Worm (Caenorhabditis elegans) whole organism, L4 larva: ENCODE results near the gene C28C12.12.
A peak's percentile ranks its signal among the peaks of the same experiment; 100 is the strongest.

Source experiments
- F49E8.2 ChIP-seq: sonication (generic microtip); optimal IDR thresholded peaks from 2 replicates; lab custom pipeline; 2016; ENCODE audit warnings: missing compliant biosample characterization, mild to moderate bottlenecking, missing genetic modification characterization, borderline replicate concordance
- T20F7.1 ChIP-seq: fragments of 200-800 bp; sonication (Bioruptor generic); optimal IDR thresholded peaks from 2 replicates; lab custom pipeline; 2018; ENCODE audit warnings: mild to moderate bottlenecking, missing genetic modification characterization, missing compliant biosample characterization
- T26A8.4 ChIP-seq: fragments of 200-800 bp; sonication (Bioruptor generic); IDR thresholded peaks from 2 replicates; pipeline ENCODE4 v1.3.6; 2022; ENCODE audit warnings: missing genetic modification characterization, missing compliant biosample characterization
- Y105C5A.15 ChIP-seq: fragments of 200-800 bp; sonication (Bioruptor generic); IDR thresholded peaks from 2 replicates; pipeline ENCODE4 v1.3.6; 2022; ENCODE audit warnings: missing genetic modification characterization, missing compliant biosample characterization
- Y48G9A.11 ChIP-seq: fragments of 200-800 bp; sonication (Bioruptor generic); IDR thresholded peaks from 2 replicates; pipeline ENCODE4 v1.3.6; 2022; ENCODE audit warnings: missing genetic modification reagents, missing genetic modification characterization, missing compliant biosample characterization
- Y75B8A.6 ChIP-seq: fragments of 200-800 bp; sonication (Bioruptor generic); IDR thresholded peaks from 2 replicates; pipeline ENCODE4 v1.3.6; 2022; ENCODE audit warnings: missing genetic modification reagents, missing genetic modification characterization, missing compliant biosample characterization
- ZK337.2 ChIP-seq: fragments of 200-800 bp; sonication (Bioruptor generic); IDR thresholded peaks from 2 replicates; pipeline ENCODE4 v1.3.6; 2022; ENCODE audit warnings: missing genetic modification reagents, missing genetic modification characterization, missing compliant biosample characterization
- ZK546.5 ChIP-seq, 2 experiments: sonication (generic microtip); optimal IDR thresholded peaks; 2 replicates each; lab custom pipeline; 2017; ENCODE audit warnings: missing biosample characterization in 2 of 2, missing genetic modification characterization in 2 of 2
- aha-1 ChIP-seq: fragments of 150-350 bp; peaks from one replicate; lab custom pipeline; 2014; ENCODE audit warnings: missing biosample characterization, missing genetic modification characterization
- ama-1 ChIP-seq: fragments of 150-350 bp; optimal IDR thresholded peaks from 2 replicates; lab custom pipeline; 2014; ENCODE audit warnings: inconsistent platforms, mixed read lengths
- arid-1 ChIP-seq: fragments of 200-800 bp; sonication (Bioruptor generic); conservative IDR thresholded peaks from 2 replicates; pipeline ENCODE4 v1.3.6; 2022; ENCODE audit warnings: missing genetic modification reagents, missing genetic modification characterization, missing compliant biosample characterization
- ceh-20 ChIP-seq: fragments of 200-800 bp; sonication (Bioruptor generic); IDR thresholded peaks from 2 replicates; pipeline ENCODE4 v1.3.6; 2022; ENCODE audit warnings: missing genetic modification reagents, missing genetic modification characterization, missing compliant biosample characterization
- ceh-28 ChIP-seq: fragments of 150-350 bp; optimal IDR thresholded peaks from 2 replicates; lab custom pipeline; 2014; ENCODE audit warnings: missing biosample characterization, missing genetic modification reagents, missing genetic modification characterization
- cey-2 ChIP-seq: sonication (generic microtip); optimal IDR thresholded peaks from 3 replicates; lab custom pipeline; 2017; ENCODE audit warnings: missing genetic modification characterization, mild to moderate bottlenecking, missing compliant biosample characterization, antibody characterized with exemption, borderline replicate concordance; ENCODE audit not compliant: insufficient read depth
- daf-19 ChIP-seq: fragments of 200-800 bp; sonication (Bioruptor generic); conservative IDR thresholded peaks from 2 replicates; pipeline ENCODE4 v1.3.6; 2022; ENCODE audit warnings: missing genetic modification characterization, missing compliant biosample characterization
- dmd-9 ChIP-seq: fragments of 200-800 bp; sonication (Bioruptor generic); IDR thresholded peaks from 2 replicates; pipeline ENCODE4 v1.3.6; 2022; ENCODE audit warnings: missing genetic modification reagents, missing genetic modification characterization, missing compliant biosample characterization
- dpl-1 ChIP-seq: fragments of 150-350 bp; optimal IDR thresholded peaks from 2 replicates; lab custom pipeline; 2014; ENCODE audit warnings: missing biosample characterization, missing genetic modification reagents, missing genetic modification characterization
- duxl-1 ChIP-seq: sonication (generic microtip); optimal IDR thresholded peaks from 2 replicates; lab custom pipeline; 2016; ENCODE audit warnings: mild to moderate bottlenecking, missing genetic modification characterization, moderate library complexity, missing compliant biosample characterization; ENCODE audit not compliant: poor library complexity
- egl-43 ChIP-seq: fragments of 200-800 bp; sonication (Bioruptor generic); IDR thresholded peaks from 2 replicates; pipeline ENCODE4 v1.3.6; 2022; ENCODE audit warnings: missing genetic modification reagents, missing genetic modification characterization, missing compliant biosample characterization
- fkh-10 ChIP-seq: fragments of 150-350 bp; optimal IDR thresholded peaks from 2 replicates; lab custom pipeline; 2014; ENCODE audit warnings: missing biosample characterization, missing genetic modification reagents, missing genetic modification characterization
- gei-8 ChIP-seq: fragments of 200-800 bp; sonication (Bioruptor generic); optimal IDR thresholded peaks from 2 replicates; lab custom pipeline; 2018; ENCODE audit warnings: mild to moderate bottlenecking, missing genetic modification characterization, missing compliant biosample characterization
- hif-1 ChIP-seq, 2 experiments: sonication (generic microtip); optimal IDR thresholded peaks; 2 replicates each; lab custom pipeline; 2016 to 2017; ENCODE audit warnings: missing compliant biosample characterization in 2 of 2, missing genetic modification characterization in 2 of 2, missing genetic modification reagents in 2 of 2, missing genotype in 2 of 2, mild to moderate bottlenecking in 1 of 2
- lin-13 ChIP-seq: fragments of 150-350 bp; optimal IDR thresholded peaks from 2 replicates; lab custom pipeline; 2014; ENCODE audit warnings: missing biosample characterization, missing genetic modification reagents, missing genetic modification characterization
- lin-38 ChIP-seq: fragments of 200-800 bp; sonication (Bioruptor generic); IDR thresholded peaks from 2 replicates; pipeline ENCODE4 v1.3.6; 2022; ENCODE audit warnings: missing genetic modification reagents, missing genetic modification characterization, missing compliant biosample characterization
- lin-39 ChIP-seq: fragments of 150-350 bp; optimal IDR thresholded peaks from 2 replicates; lab custom pipeline; 2014; ENCODE audit warnings: missing biosample characterization, missing genetic modification reagents, missing genetic modification characterization
- lsy-2 ChIP-seq, 2 experiments: fragments of 150-350 bp in 1 of 2; sonication (generic microtip) in 1 of 2; optimal IDR thresholded peaks; 2 replicates each; lab custom pipeline; 2014 to 2017; ENCODE audit warnings: missing biosample characterization in 2 of 2, missing genetic modification characterization in 2 of 2
- madf-9 ChIP-seq: fragments of 200-800 bp; sonication (Bioruptor generic); conservative IDR thresholded peaks from 2 replicates; pipeline ENCODE4 v1.3.6; 2022; ENCODE audit warnings: missing genetic modification reagents, missing genetic modification characterization, missing compliant biosample characterization
- mdl-1 ChIP-seq, 2 experiments: fragments of 150-350 bp in 1 of 2; sonication (generic microtip) in 1 of 2; optimal IDR thresholded peaks; 2 replicates each; lab custom pipeline; 2014 to 2017; ENCODE audit warnings: missing biosample characterization in 2 of 2, missing genetic modification characterization in 2 of 2
- mes-2 ChIP-seq: sonication (generic microtip); optimal IDR thresholded peaks from 2 replicates; lab custom pipeline; 2016; ENCODE audit warnings: missing genotype, mild to moderate bottlenecking, missing genetic modification characterization, missing compliant biosample characterization; ENCODE audit not compliant: poor library complexity, severe bottlenecking
- nhr-102 ChIP-seq: sonication (generic microtip); optimal IDR thresholded peaks from 2 replicates; lab custom pipeline; 2016; ENCODE audit warnings: mild to moderate bottlenecking, missing genetic modification characterization, moderate library complexity, missing compliant biosample characterization
- nhr-11 ChIP-seq: fragments of 150-350 bp; optimal IDR thresholded peaks from 2 replicates; lab custom pipeline; 2014; ENCODE audit warnings: missing biosample characterization, missing genetic modification characterization
- nhr-237 ChIP-seq: sonication (generic microtip); optimal IDR thresholded peaks from 2 replicates; lab custom pipeline; 2017; ENCODE audit warnings: missing biosample characterization, missing genetic modification characterization
- nhr-42 ChIP-seq: fragments of 200-800 bp; sonication (Bioruptor generic); IDR thresholded peaks from 2 replicates; pipeline ENCODE4 v1.3.6; 2022; ENCODE audit warnings: missing genetic modification characterization, missing compliant biosample characterization
- pqm-1 ChIP-seq: sonication (generic microtip); optimal IDR thresholded peaks from 2 replicates; lab custom pipeline; 2017; ENCODE audit warnings: missing biosample characterization, missing genetic modification characterization
- saeg-2 ChIP-seq: fragments of 200-800 bp; sonication (Bioruptor generic); IDR thresholded peaks from 2 replicates; pipeline ENCODE4 v1.3.6; 2022; ENCODE audit warnings: missing genetic modification reagents, missing genetic modification characterization, missing compliant biosample characterization
- snpc-1.2 ChIP-seq: fragments of 200-800 bp; sonication (Bioruptor generic); IDR thresholded peaks from 2 replicates; pipeline ENCODE4 v1.3.6; 2022; ENCODE audit warnings: missing genetic modification reagents, missing genetic modification characterization, missing compliant biosample characterization
- tag-97 ChIP-seq: fragments of 200-800 bp; sonication (Bioruptor generic); IDR thresholded peaks from 2 replicates; pipeline ENCODE4 v1.3.6; 2022; ENCODE audit warnings: missing genetic modification characterization, missing compliant biosample characterization
- unc-62 ChIP-seq, 3 experiments: fragments of 150-350 bp in 1 of 3; sonication (generic microtip); optimal IDR thresholded peaks in 2 of 3; peaks in 1 of 3; 1 replicate in 1 of 3; 2 replicates in 2 of 3; lab custom pipeline; 2014 to 2017; ENCODE audit warnings: missing biosample characterization in 3 of 3, missing genetic modification characterization in 3 of 3, missing genetic modification reagents in 3 of 3, missing genotype in 1 of 3
- vab-7 ChIP-seq: fragments of 200-800 bp; sonication (Bioruptor generic); IDR thresholded peaks from 2 replicates; pipeline ENCODE4 v1.3.6; 2022; ENCODE audit warnings: missing genetic modification reagents, missing genetic modification characterization, missing compliant biosample characterization
- zag-1 ChIP-seq: fragments of 150-350 bp; optimal IDR thresholded peaks from 2 replicates; lab custom pipeline; 2014; ENCODE audit warnings: missing biosample characterization, missing genetic modification characterization
- zfp-3 ChIP-seq: fragments of 200-800 bp; sonication (Bioruptor generic); conservative IDR thresholded peaks from 2 replicates; pipeline ENCODE4 v1.3.6; 2022; ENCODE audit warnings: missing genetic modification reagents, missing genetic modification characterization, missing compliant biosample characterization
- ztf-7 ChIP-seq: fragments of 150-350 bp; optimal IDR thresholded peaks from 2 replicates; lab custom pipeline; 2014; ENCODE audit warnings: missing biosample characterization, missing genetic modification characterization

C28C12.12 gene

DNA sequence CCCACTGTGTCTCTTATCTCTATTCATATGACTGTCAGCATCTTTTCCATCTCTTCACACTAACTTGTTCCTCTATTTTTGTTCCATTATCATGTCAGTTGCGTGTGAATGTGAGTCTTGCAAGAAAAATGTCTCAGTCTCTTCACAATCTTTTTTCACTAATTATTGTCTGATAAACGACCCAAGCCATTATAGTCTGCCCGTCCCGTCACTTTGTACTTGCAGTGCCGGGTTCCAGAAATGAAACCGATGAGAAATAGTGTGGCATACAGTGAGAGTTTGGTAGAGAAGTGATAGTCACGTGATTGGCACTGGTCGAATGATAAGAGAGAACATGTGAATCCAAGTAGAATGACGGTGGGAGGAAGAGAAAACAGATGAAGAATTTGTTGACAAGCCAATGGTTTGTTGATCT is 31.4 kb upstream of the C28C12.12 start (continued):
- TF ChIP-seq hif-1 (tag; optimal IDR thresholded peaks at IDR 0.05; lab: Kevin White, UChicago): peak; percentile 80 to 91
- TF ChIP-seq T20F7.1 (GFP tag; lab: Kevin White, UChicago): peak; percentile 84
- TF ChIP-seq nhr-102 (tag; lab: Kevin White, UChicago): peak; percentile 97
- peak; percentile 61; the same call in 1 of the 2 replicates for TF ChIP-seq nhr-42 (GFP tag; lab: Robert Waterston, UW)
- no peak for TF ChIP-seq vab-7
- no peak for TF ChIP-seq daf-19
- TF ChIP-seq nhr-237 (tag; lab: Kevin White, UChicago): no peak
- TF ChIP-seq cey-2 (tag; lab: Kevin White, UChicago): peak; percentile 97
- no peak for TF ChIP-seq tag-97 (GFP tag; lab: Robert Waterston, UW)
- peak; percentile 60 for TF ChIP-seq dpl-1 (GFP tag; lab: Kevin White, UChicago)
- no peak for TF ChIP-seq lin-39 (tag; lab: Kevin White, UChicago)
- no peak for TF ChIP-seq Y105C5A.15 (GFP tag; lab: Robert Waterston, UW)
- TF ChIP-seq T26A8.4 (GFP tag; lab: Robert Waterston, UW): peak; percentile 81
- no peak for TF ChIP-seq Y48G9A.11
- no peak for TF ChIP-seq zag-1 (tag; lab: Kevin White, UChicago)
- no peak for TF ChIP-seq snpc-1.2
- TF ChIP-seq ZK337.2 (GFP tag; lab: Robert Waterston, UW): no peak
- no peak for TF ChIP-seq ceh-28 (tag; lab: Kevin White, UChicago)
- peak; percentile 99 for TF ChIP-seq gei-8
- TF ChIP-seq zfp-3: peak; percentile 52; the same call in 1 of the 2 replicates
- TF ChIP-seq ama-1 (lab: Kevin White, UChicago): no peak
- 0 out of 2 replicates have a peak, but pooled peaks have one; percentile 27 for TF ChIP-seq arid-1 (GFP tag; lab: Robert Waterston, UW)
- no peak for TF ChIP-seq fkh-10
- TF ChIP-seq saeg-2 (GFP tag; lab: Robert Waterston, UW): peak; percentile 96
- TF ChIP-seq dmd-9 (GFP tag; lab: Robert Waterston, UW): no peak
- 0 out of 2 replicates have a peak, but pooled peaks have one; percentile 17 for TF ChIP-seq Y75B8A.6 (GFP tag; lab: Robert Waterston, UW)
- peak; percentile 7 for TF ChIP-seq duxl-1
- TF ChIP-seq nhr-11: peak; percentile 95
- TF ChIP-seq F49E8.2 (tag; lab: Kevin White, UChicago): no peak
- peak; percentile 83 for TF ChIP-seq lin-13
- TF ChIP-seq pqm-1: peak; percentile 93
- no peak for TF ChIP-seq egl-43 (GFP tag; lab: Robert Waterston, UW)
- peak; percentile 99 for TF ChIP-seq aha-1 (tag; lab: Kevin White, UChicago)
- 0 out of 2 replicates have a peak, but pooled peaks have one; percentile 3 for TF ChIP-seq madf-9 (GFP tag; lab: Robert Waterston, UW)
- peak; percentile 87 for TF ChIP-seq ceh-20 (GFP tag; lab: Robert Waterston, UW)
- peak; percentile 70 for TF ChIP-seq ztf-7 (tag; lab: Kevin White, UChicago)
- TF ChIP-seq ZK546.5 (tag; optimal IDR thresholded peaks at IDR 0.05; lab: Kevin White, UChicago): no peak
- peak; percentile 75 to 84 for TF ChIP-seq lsy-2 (tag; optimal IDR thresholded peaks at IDR 0.05; lab: Kevin White, UChicago)
- peak in 1 of 2 experiments; percentile 69 for TF ChIP-seq unc-62 (GFP tag; optimal IDR thresholded peaks at IDR 0.05 in 1 of 2; lab: Kevin White, UChicago)
- peak; percentile 47 for TF ChIP-seq unc-62 (tag; optimal IDR thresholded peaks at IDR 0.05; lab: Kevin White, UChicago)
- peak; percentile 34; the same call in 1 of the 2 replicates for TF ChIP-seq lin-38 (GFP tag; lab: Robert Waterston, UW)
- TF ChIP-seq mdl-1 (tag; optimal IDR thresholded peaks at IDR 0.05; lab: Kevin White, UChicago): peak; percentile 79 to 95
- peak; percentile 48 for TF ChIP-seq mes-2
